Worm (Caenorhabditis elegans) whole organism, L3 larva: Measurements from ENCODE around the gene Y37D8A.5.

Source experiments
- R02D3.7 ChIP-seq: fragments of 150-350 bp; optimal IDR thresholded peaks from 2 replicates; lab custom pipeline; 2014; ENCODE audit warnings: missing biosample characterization, missing genetic modification characterization
- ZK546.5 ChIP-seq: sonication (generic microtip); optimal IDR thresholded peaks from 2 replicates; lab custom pipeline; 2017; ENCODE audit warnings: missing biosample characterization, missing genetic modification characterization
- ceh-28 ChIP-seq: fragments of 150-350 bp; optimal IDR thresholded peaks from 2 replicates; lab custom pipeline; 2014; ENCODE audit warnings: missing biosample characterization, missing genetic modification reagents, missing genetic modification characterization
- ceh-82 ChIP-seq: fragments of 150-350 bp; optimal IDR thresholded peaks from 2 replicates; lab custom pipeline; 2014; ENCODE audit warnings: missing biosample characterization, missing genetic modification characterization
- ceh-9 ChIP-seq: sonication (generic microtip); optimal IDR thresholded peaks from 2 replicates; lab custom pipeline; 2018; ENCODE audit warnings: missing biosample characterization, missing genetic modification characterization
- daf-12 ChIP-seq: fragments of 150-350 bp; optimal IDR thresholded peaks from 2 replicates; lab custom pipeline; 2014; ENCODE audit warnings: missing biosample characterization, missing genetic modification reagents, missing genetic modification characterization
- egl-27 ChIP-seq: sonication (generic microtip); optimal IDR thresholded peaks from 4 replicates; lab custom pipeline; 2017; ENCODE audit warnings: missing biosample characterization, missing genetic modification reagents, missing genetic modification characterization
- egl-5 ChIP-seq: fragments of 150-350 bp; optimal IDR thresholded peaks from 2 replicates; lab custom pipeline; 2017; ENCODE audit warnings: missing biosample characterization, missing genetic modification reagents, missing genetic modification characterization, inconsistent platforms
- elt-1 ChIP-seq: fragments of 150-350 bp; optimal IDR thresholded peaks from 2 replicates; lab custom pipeline; 2014; ENCODE audit warnings: missing biosample characterization, missing genetic modification characterization
- elt-2 ChIP-seq: sonication (generic microtip); optimal IDR thresholded peaks from 2 replicates; lab custom pipeline; 2016; ENCODE audit warnings: missing genetic modification reagents, mild to moderate bottlenecking, missing genetic modification characterization, missing compliant biosample characterization
- elt-3 ChIP-seq, 3 experiments: fragments of 150-350 bp in 1 of 3; sonication (generic microtip) in 2 of 3; optimal IDR thresholded peaks; 2 replicates in 2 of 3; 4 replicates in 1 of 3; lab custom pipeline; 2014 to 2017; ENCODE audit warnings: missing biosample characterization in 3 of 3, missing genetic modification characterization in 3 of 3
- eor-1 ChIP-seq, 2 experiments: fragments of 150-350 bp; optimal IDR thresholded peaks; 2 replicates each; lab custom pipeline; 2014 to 2018; ENCODE audit warnings: missing biosample characterization in 2 of 2, missing genetic modification characterization in 2 of 2
- fkh-10 ChIP-seq: sonication (generic microtip); optimal IDR thresholded peaks from 2 replicates; lab custom pipeline; 2017; ENCODE audit warnings: missing biosample characterization, missing genetic modification reagents, missing genetic modification characterization
- fkh-2 ChIP-seq: fragments of 150-350 bp; optimal IDR thresholded peaks from 2 replicates; lab custom pipeline; 2014; ENCODE audit warnings: missing biosample characterization, missing genetic modification reagents, missing genetic modification characterization
- fos-1 ChIP-seq: fragments of 150-350 bp; optimal IDR thresholded peaks from 2 replicates; lab custom pipeline; 2014; ENCODE audit warnings: missing biosample characterization, missing genetic modification characterization
- hmg-11 ChIP-seq: sonication (generic microtip); optimal IDR thresholded peaks from 2 replicates; lab custom pipeline; 2016; ENCODE audit warnings: missing genetic modification characterization, missing compliant biosample characterization
- jun-1 ChIP-seq: fragments of 150-350 bp; optimal IDR thresholded peaks from 2 replicates; lab custom pipeline; 2014; ENCODE audit warnings: missing biosample characterization, missing genetic modification reagents, missing genetic modification characterization
- lin-15B ChIP-seq: fragments of 150-350 bp; optimal IDR thresholded peaks from 2 replicates; lab custom pipeline; 2014; ENCODE audit warnings: missing biosample characterization, missing genetic modification characterization
- lin-39 ChIP-seq: fragments of 150-350 bp; optimal IDR thresholded peaks from 2 replicates; lab custom pipeline; 2018; ENCODE audit warnings: missing biosample characterization, missing genetic modification reagents, missing genetic modification characterization
- lsy-12 ChIP-seq: sonication (generic microtip); optimal IDR thresholded peaks from 2 replicates; lab custom pipeline; 2016; ENCODE audit warnings: mild to moderate bottlenecking, missing genetic modification characterization, missing compliant biosample characterization
- mdl-1 ChIP-seq: fragments of 150-350 bp; optimal IDR thresholded peaks from 2 replicates; lab custom pipeline; 2014; ENCODE audit warnings: missing biosample characterization, missing genetic modification characterization
- nfya-1 ChIP-seq: sonication (generic microtip); optimal IDR thresholded peaks from 2 replicates; lab custom pipeline; 2017; ENCODE audit warnings: missing genetic modification characterization, mild to moderate bottlenecking, missing compliant biosample characterization, antibody characterized with exemption, moderate library complexity; ENCODE audit not compliant: insufficient read depth
- nhr-11 ChIP-seq: fragments of 150-350 bp; optimal IDR thresholded peaks from 2 replicates; lab custom pipeline; 2014; ENCODE audit warnings: missing biosample characterization, missing genetic modification characterization
- nhr-23 ChIP-seq: fragments of 150-350 bp; optimal IDR thresholded peaks from 2 replicates; lab custom pipeline; 2014; ENCODE audit warnings: missing biosample characterization, missing genetic modification reagents, missing genetic modification characterization
- nhr-237 ChIP-seq: fragments of 150-350 bp; optimal IDR thresholded peaks from 2 replicates; lab custom pipeline; 2014; ENCODE audit warnings: missing biosample characterization, missing genetic modification characterization
- nhr-25 ChIP-seq: sonication (generic microtip); optimal IDR thresholded peaks from 2 replicates; lab custom pipeline; 2017; ENCODE audit warnings: missing biosample characterization, missing genetic modification characterization
- nhr-28 ChIP-seq: fragments of 150-350 bp; optimal IDR thresholded peaks from 2 replicates; lab custom pipeline; 2014; ENCODE audit warnings: missing biosample characterization, missing genetic modification characterization
- nhr-43 ChIP-seq: sonication (generic microtip); optimal IDR thresholded peaks from 2 replicates; lab custom pipeline; 2016; ENCODE audit warnings: mild to moderate bottlenecking, missing genetic modification characterization, missing compliant biosample characterization; ENCODE audit not compliant: poor library complexity, severe bottlenecking
- nhr-67 ChIP-seq: fragments of 150-350 bp; optimal IDR thresholded peaks from 2 replicates; lab custom pipeline; 2014; ENCODE audit warnings: missing biosample characterization, missing genetic modification characterization
- nhr-76 ChIP-seq: fragments of 150-350 bp; sonication (generic microtip); optimal IDR thresholded peaks from 5 replicates; lab custom pipeline; 2014; ENCODE audit warnings: missing biosample characterization, missing genetic modification characterization
- nhr-77 ChIP-seq: fragments of 150-350 bp; optimal IDR thresholded peaks from 2 replicates; lab custom pipeline; 2014; ENCODE audit warnings: missing biosample characterization, missing genetic modification characterization
- pha-4 ChIP-seq: fragments of 150-350 bp; optimal IDR thresholded peaks from 2 replicates; lab custom pipeline; 2014; ENCODE audit warnings: missing biosample characterization, missing genetic modification reagents, missing genetic modification characterization
- pqm-1 ChIP-seq: fragments of 150-350 bp; optimal IDR thresholded peaks from 2 replicates; lab custom pipeline; 2017; ENCODE audit warnings: missing biosample characterization, missing genetic modification characterization, inconsistent platforms
- sea-2 ChIP-seq: fragments of 150-350 bp; sonication (generic microtip); optimal IDR thresholded peaks from 4 replicates; lab custom pipeline; 2014; ENCODE audit warnings: missing biosample characterization, missing genetic modification reagents, missing genetic modification characterization
- skn-1 ChIP-seq: fragments of 150-350 bp; optimal IDR thresholded peaks from 2 replicates; lab custom pipeline; 2014; ENCODE audit warnings: missing biosample characterization, missing genetic modification characterization
- snpc-4 ChIP-seq: fragments of 150-350 bp; optimal IDR thresholded peaks from 2 replicates; lab custom pipeline; 2014; ENCODE audit warnings: missing biosample characterization, missing genetic modification characterization
- tbx-2 ChIP-seq: sonication (generic microtip); optimal IDR thresholded peaks from 2 replicates; lab custom pipeline; 2016; ENCODE audit warnings: mild to moderate bottlenecking, missing genetic modification characterization, missing compliant biosample characterization
- unc-39 ChIP-seq: sonication (generic microtip); optimal IDR thresholded peaks from 4 replicates; lab custom pipeline; 2017; ENCODE audit warnings: missing biosample characterization, missing genetic modification characterization
- unc-62 ChIP-seq: fragments of 150-350 bp; sonication (generic microtip); optimal IDR thresholded peaks from 4 replicates; lab custom pipeline; 2014; ENCODE audit warnings: missing biosample characterization, missing genetic modification reagents, missing genetic modification characterization
- zag-1 ChIP-seq: fragments of 150-350 bp; optimal IDR thresholded peaks from 2 replicates; lab custom pipeline; 2014; ENCODE audit warnings: missing biosample characterization, missing genetic modification characterization
- ztf-11 ChIP-seq: fragments of 150-350 bp; optimal IDR thresholded peaks from 2 replicates; lab custom pipeline; 2014; ENCODE audit warnings: missing biosample characterization, missing genetic modification characterization
- ztf-4 ChIP-seq: fragments of 150-350 bp; optimal IDR thresholded peaks from 2 replicates; lab custom pipeline; 2014; ENCODE audit warnings: missing biosample characterization, missing genetic modification characterization

Y37D8A.5 gene

ce11 chrIII:12877527-12878234 lies 22.4 kb upstream of the Y37D8A.5 start, which contains the start of the genes cec-7 and enu-3.5:
Gene cec-7 (minus strand): TSS chrIII:12877577.
Gene enu-3.5 (plus strand): TSS chrIII:12878196.
- no peak for TF ChIP-seq ztf-4 (tag; lab: Kevin White, UChicago)
- TF ChIP-seq elt-3 (tag; optimal IDR thresholded peaks at IDR 0.05; lab: Kevin White, UChicago): no peak
- no peak for TF ChIP-seq nfya-1 (tag; lab: Kevin White, UChicago)
- TF ChIP-seq tbx-2 (tag; lab: Kevin White, UChicago): no peak
- no peak for TF ChIP-seq lin-39 (tag; lab: Kevin White, UChicago)

ce11 chrIII:12875653-12876052 lies 20.4 kb upstream of the Y37D8A.5 start:
- TF ChIP-seq nhr-237 (no peak), nhr-23 (no peak), fkh-10 (no peak), fkh-2 (tag; lab: Kevin White, UChicago) (no peak), daf-12 (tag; lab: Kevin White, UChicago) (no peak), mdl-1 (tag; lab: Kevin White, UChicago) (no peak), nfya-1 (tag; lab: Kevin White, UChicago) (no peak), jun-1 (tag; lab: Kevin White, UChicago) (no peak), tbx-2 (tag; lab: Kevin White, UChicago) (no peak), lin-39 (tag; lab: Kevin White, UChicago) (no peak), pha-4 (tag; lab: Kevin White, UChicago) (no peak), unc-39 (tag; lab: Kevin White, UChicago) (no peak)

- TF ChIP-seq lin-15B (tag; lab: Kevin White, UChicago) (peak; percentile 84), ZK546.5 (tag; lab: Kevin White, UChicago) (no peak), nhr-43 (peak; percentile 93), ztf-11 (tag; lab: Kevin White, UChicago) (no peak), pqm-1 (tag; lab: Kevin White, UChicago) (peak; percentile 20), nhr-76 (tag; lab: Kevin White, UChicago) (no peak), sea-2 (GFP tag; lab: Kevin White, UChicago) (peak; percentile 28), tbx-2 (tag; lab: Kevin White, UChicago) (peak; percentile 77), snpc-4 (tag; lab: Kevin White, UChicago) (peak; percentile 85), fos-1 (tag; lab: Kevin White, UChicago) (peak; percentile 39), nfya-1 (tag; lab: Kevin White, UChicago) (peak; percentile 88), ceh-28 (tag; lab: Kevin White, UChicago) (peak; percentile 93), hmg-11 (tag; lab: Kevin White, UChicago) (peak; percentile 92), mdl-1 (tag; lab: Kevin White, UChicago) (no peak), lsy-12 (tag; lab: Kevin White, UChicago) (peak; percentile 77), ceh-82 (peak; percentile 63), unc-62 (GFP tag; lab: Kevin White, UChicago) (no peak), nhr-28 (tag; lab: Kevin White, UChicago) (no peak), skn-1 (peak; percentile 70), nhr-23 (peak; percentile 90), lin-39 (tag; lab: Kevin White, UChicago) (peak; percentile 88), nhr-237 (no peak), ztf-4 (tag; lab: Kevin White, UChicago) (no peak), nhr-25 (tag; lab: Kevin White, UChicago) (peak; percentile 85), unc-39 (tag; lab: Kevin White, UChicago) (no peak), nhr-11 (no peak), nhr-77 (tag; lab: Kevin White, UChicago) (peak; percentile 14), pha-4 (tag; lab: Kevin White, UChicago) (peak; percentile 91), zag-1 (peak; percentile 11), nhr-67 (tag; lab: Kevin White, UChicago) (peak; percentile 16), egl-5 (tag; lab: Kevin White, UChicago) (peak; percentile 52), elt-2 (tag; lab: Kevin White, UChicago) (peak; percentile 55), R02D3.7 (peak; percentile 83), ceh-9 (tag; lab: Kevin White, UChicago) (no peak), jun-1 (tag; lab: Kevin White, UChicago) (peak; percentile 54), egl-27 (tag; lab: Kevin White, UChicago) (peak; percentile 73), fkh-10 (peak; percentile 21), eor-1 (tag; optimal IDR thresholded peaks at IDR 0.05; lab: Kevin White, UChicago) (no peak), elt-1 (tag; lab: Kevin White, UChicago) (peak; percentile 40)
These were observed 19.3 kb upstream of the Y37D8A.5 start, which contains the start of the genes mrg-1 and spcs-2 for ce11 chrIII:12874606-12875066. Gene mrg-1 (minus strand): TSS chrIII:12874656. Gene spcs-2 (plus strand): TSS chrIII:12875031.
